Worm (Caenorhabditis elegans) whole organism, mixed stage, embryonic: ENCODE measurements around the gene pbs-6.

Experiments used
- M03D4.4 ChIP-seq: sonication (generic microtip); optimal IDR thresholded peaks from 2 replicates; lab custom pipeline; 2017; ENCODE audit warnings: mild to moderate bottlenecking, missing genetic modification characterization, missing compliant biosample characterization
- bed-3 ChIP-seq: fragments of 200-800 bp; sonication (Bioruptor generic); optimal IDR thresholded peaks from 3 replicates; lab custom pipeline; 2018; ENCODE audit warnings: mild to moderate bottlenecking, missing genetic modification characterization, moderate library complexity, missing compliant biosample characterization
- blmp-1 ChIP-seq: fragments of 150-350 bp; optimal IDR thresholded peaks from 2 replicates; lab custom pipeline; 2014; ENCODE audit warnings: missing biosample characterization, missing genetic modification characterization
- ceh-43 ChIP-seq: fragments of 200-800 bp; sonication (Bioruptor generic); optimal IDR thresholded peaks from 2 replicates; lab custom pipeline; 2018; ENCODE audit warnings: mild to moderate bottlenecking, missing genetic modification characterization, moderate library complexity, missing compliant biosample characterization
- ceh-83 ChIP-seq: fragments of 200-800 bp; sonication (Bioruptor generic); optimal IDR thresholded peaks from 2 replicates; lab custom pipeline; 2018; ENCODE audit warnings: mild to moderate bottlenecking, missing genetic modification characterization, missing compliant biosample characterization
- ces-1 ChIP-seq: fragments of 150-350 bp; optimal IDR thresholded peaks from 2 replicates; lab custom pipeline; 2014; ENCODE audit warnings: missing biosample characterization, missing genetic modification reagents, missing genetic modification characterization
- cnd-1 ChIP-seq: fragments of 200-800 bp; sonication (Bioruptor generic); optimal IDR thresholded peaks from 2 replicates; lab custom pipeline; 2018; ENCODE audit warnings: mild to moderate bottlenecking, missing genetic modification characterization, missing compliant biosample characterization
- drap-1 ChIP-seq: fragments of 200-800 bp; sonication (Bioruptor generic); optimal IDR thresholded peaks from 3 replicates; lab custom pipeline; 2018; ENCODE audit warnings: mild to moderate bottlenecking, missing genetic modification characterization, missing compliant biosample characterization
- elt-1 ChIP-seq: sonication (generic microtip); optimal IDR thresholded peaks from 2 replicates; lab custom pipeline; 2017; ENCODE audit warnings: missing genetic modification characterization, mild to moderate bottlenecking, missing compliant biosample characterization, antibody characterized with exemption, moderate library complexity, borderline replicate concordance; ENCODE audit not compliant: insufficient read depth
- elt-3 ChIP-seq: fragments of 150-350 bp; optimal IDR thresholded peaks from 2 replicates; lab custom pipeline; 2014; ENCODE audit warnings: missing biosample characterization, missing genetic modification characterization
- flh-1 ChIP-seq: fragments of 200-800 bp; sonication (Bioruptor generic); optimal IDR thresholded peaks from 2 replicates; lab custom pipeline; 2018; ENCODE audit warnings: mild to moderate bottlenecking, missing genetic modification characterization, moderate library complexity, missing compliant biosample characterization
- ham-2 ChIP-seq: fragments of 200-800 bp; sonication (Bioruptor generic); optimal IDR thresholded peaks from 2 replicates; lab custom pipeline; 2018; ENCODE audit warnings: mild to moderate bottlenecking, missing genetic modification characterization, missing compliant biosample characterization
- hlh-1 ChIP-seq: fragments of 150-350 bp; optimal IDR thresholded peaks from 2 replicates; lab custom pipeline; 2014; ENCODE audit warnings: missing biosample characterization, missing genetic modification reagents, missing genetic modification characterization
- lin-13 ChIP-seq: fragments of 150-350 bp; optimal IDR thresholded peaks from 2 replicates; lab custom pipeline; 2014; ENCODE audit warnings: missing biosample characterization, missing genetic modification characterization
- lsy-2 ChIP-seq: fragments of 150-350 bp; optimal IDR thresholded peaks from 2 replicates; lab custom pipeline; 2014; ENCODE audit warnings: missing biosample characterization, missing genetic modification characterization
- mab-5 ChIP-seq: fragments of 150-350 bp; optimal IDR thresholded peaks from 2 replicates; lab custom pipeline; 2014; ENCODE audit warnings: missing biosample characterization, missing genetic modification characterization
- nhr-2 ChIP-seq: fragments of 150-350 bp; optimal IDR thresholded peaks from 2 replicates; lab custom pipeline; 2014; ENCODE audit warnings: missing biosample characterization, missing genetic modification characterization
- nhr-237 ChIP-seq: fragments of 150-350 bp; optimal IDR thresholded peaks from 2 replicates; lab custom pipeline; 2014; ENCODE audit warnings: missing biosample characterization, missing genetic modification characterization
- nhr-28 ChIP-seq: fragments of 150-350 bp; optimal IDR thresholded peaks from 2 replicates; lab custom pipeline; 2014; ENCODE audit warnings: missing biosample characterization, missing genetic modification characterization
- pha-4 ChIP-seq: fragments of 150-350 bp; optimal IDR thresholded peaks from 2 replicates; lab custom pipeline; 2018; ENCODE audit warnings: missing biosample characterization, missing genetic modification reagents, missing genetic modification characterization
- sptf-1 ChIP-seq: sonication (generic microtip); optimal IDR thresholded peaks from 2 replicates; lab custom pipeline; 2017; ENCODE audit warnings: mild to moderate bottlenecking, missing genetic modification characterization, moderate library complexity, missing compliant biosample characterization
- tbx-8 ChIP-seq: fragments of 200-800 bp; sonication (Bioruptor generic); optimal IDR thresholded peaks from 2 replicates; lab custom pipeline; 2018; ENCODE audit warnings: mild to moderate bottlenecking, missing genetic modification characterization, moderate library complexity, missing compliant biosample characterization
- unc-120 ChIP-seq: sonication (generic microtip); optimal IDR thresholded peaks from 2 replicates; lab custom pipeline; 2017; ENCODE audit warnings: missing genetic modification characterization, missing compliant biosample characterization; ENCODE audit not compliant: poor library complexity, severe bottlenecking
- unc-39 ChIP-seq: fragments of 150-350 bp; optimal IDR thresholded peaks from 2 replicates; lab custom pipeline; 2014; ENCODE audit warnings: missing biosample characterization, missing genetic modification characterization
- unc-62 ChIP-seq: fragments of 150-350 bp; optimal IDR thresholded peaks from 2 replicates; lab custom pipeline; 2014; ENCODE audit warnings: missing biosample characterization, missing genetic modification reagents, missing genetic modification characterization
- zip-8 ChIP-seq: fragments of 150-350 bp; optimal IDR thresholded peaks from 2 replicates; lab custom pipeline; 2014; ENCODE audit warnings: missing biosample characterization, missing genetic modification characterization
- ztf-11 ChIP-seq: fragments of 150-350 bp; optimal IDR thresholded peaks from 2 replicates; lab custom pipeline; 2014; ENCODE audit warnings: missing biosample characterization, missing genetic modification characterization

pbs-6 gene

DNA sequence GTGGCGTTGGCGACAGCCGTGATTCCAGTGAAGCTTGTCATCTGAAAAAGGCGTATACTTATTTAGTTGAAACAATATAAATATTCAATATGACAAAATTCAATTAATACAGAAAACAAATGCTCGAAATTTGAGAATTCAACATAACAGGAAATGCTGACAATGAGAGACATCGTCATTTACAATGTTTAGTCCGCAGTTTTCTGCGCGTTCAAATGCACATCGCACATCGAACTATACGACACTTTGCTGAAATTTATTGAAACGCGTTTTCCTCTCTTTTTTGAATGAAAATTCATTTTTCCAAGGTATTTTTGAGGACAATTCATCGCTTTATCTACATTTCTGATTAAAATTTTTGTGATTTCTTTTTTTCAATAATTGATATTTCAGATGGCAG lies at the start of gene pbs-6, which contains the start of gene cids-1:
Gene pbs-6, minus strand, starts transcription at position 41 of the 400 bp plus-strand sequence.
Gene cids-1, plus strand, starts transcription at position 394 of the 400 bp plus-strand sequence.
- TF ChIP-seq ces-1 (GFP tag; lab: Kevin White, UChicago) (no peak), ham-2 (GFP tag; lab: Kevin White, UChicago) (no peak), lsy-2 (tag; lab: Kevin White, UChicago) (peak; percentile 6), hlh-1 (tag; lab: Kevin White, UChicago) (peak; percentile 6)
- TF ChIP-seq, all 35 proteins: peak for 2

- TF ChIP-seq blmp-1 (tag; lab: Kevin White, UChicago) = peak; percentile 44
- TF ChIP-seq lsy-2 (tag; lab: Kevin White, UChicago) = no peak
- no peak for TF ChIP-seq nhr-2 (tag; lab: Kevin White, UChicago)
- no peak for TF ChIP-seq ceh-83 (GFP tag; lab: Kevin White, UChicago)
- no peak for TF ChIP-seq elt-1
- no peak for TF ChIP-seq elt-3 (tag; lab: Kevin White, UChicago)
- TF ChIP-seq ztf-11 (tag; lab: Kevin White, UChicago) = no peak
- peak; percentile 77 for TF ChIP-seq unc-62 (GFP tag; lab: Kevin White, UChicago)
- no peak for TF ChIP-seq nhr-237
- TF ChIP-seq zip-8 (tag; lab: Kevin White, UChicago) = peak; percentile 13
- TF ChIP-seq bed-3 (GFP tag; lab: Kevin White, UChicago) = no peak
- no peak for TF ChIP-seq pha-4 (tag; lab: Kevin White, UChicago)
- TF ChIP-seq ceh-43 (GFP tag; lab: Kevin White, UChicago) = no peak
- TF ChIP-seq drap-1 (GFP tag; lab: Kevin White, UChicago) = no peak
- no peak for TF ChIP-seq M03D4.4 (tag; lab: Kevin White, UChicago)
- TF ChIP-seq unc-39 (tag; lab: Kevin White, UChicago) = no peak
These were observed 49.4 kb upstream of the pbs-6 start for ce11 chrIII:8293260-8293659.

- peak; percentile 22 for TF ChIP-seq elt-3 (tag; lab: Kevin White, UChicago)
- TF ChIP-seq nhr-2 (tag; lab: Kevin White, UChicago) = no peak
- TF ChIP-seq M03D4.4 (tag; lab: Kevin White, UChicago) = no peak
- TF ChIP-seq nhr-28 = no peak
- peak; percentile 11 for TF ChIP-seq unc-62 (GFP tag; lab: Kevin White, UChicago)
- TF ChIP-seq elt-1 = peak; percentile 11
- no peak for TF ChIP-seq cnd-1 (tag; lab: Kevin White, UChicago)
- no peak for TF ChIP-seq drap-1 (GFP tag; lab: Kevin White, UChicago)
- TF ChIP-seq mab-5 = no peak
- TF ChIP-seq lsy-2 (tag; lab: Kevin White, UChicago) = no peak
These were observed 47.6 kb upstream of the pbs-6 start for ce11 chrIII:8291268-8292032.

DNA sequence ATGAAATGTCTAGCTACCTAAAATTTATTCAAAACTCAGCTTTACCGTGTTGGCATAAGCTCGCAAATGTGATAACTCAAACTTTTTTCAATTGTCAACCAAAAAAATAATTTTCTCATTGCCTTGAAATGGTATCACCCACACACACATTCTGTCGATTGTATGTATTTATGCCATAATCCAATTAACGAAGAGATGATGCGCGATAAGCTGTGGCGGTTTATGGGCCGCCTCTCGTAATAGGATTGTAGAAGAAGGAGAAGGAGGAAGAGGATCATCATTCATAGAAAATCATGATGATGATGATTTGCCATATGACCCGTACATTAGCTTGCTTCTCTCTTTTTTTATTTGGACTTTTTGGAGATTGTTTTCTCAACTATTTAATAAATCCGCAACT lies 45.3 kb upstream of the pbs-6 start:
- TF ChIP-seq zip-8 (tag; lab: Kevin White, UChicago) (no peak), elt-1 (peak; percentile 43), ces-1 (GFP tag; lab: Kevin White, UChicago) (peak; percentile 95)

DNA sequence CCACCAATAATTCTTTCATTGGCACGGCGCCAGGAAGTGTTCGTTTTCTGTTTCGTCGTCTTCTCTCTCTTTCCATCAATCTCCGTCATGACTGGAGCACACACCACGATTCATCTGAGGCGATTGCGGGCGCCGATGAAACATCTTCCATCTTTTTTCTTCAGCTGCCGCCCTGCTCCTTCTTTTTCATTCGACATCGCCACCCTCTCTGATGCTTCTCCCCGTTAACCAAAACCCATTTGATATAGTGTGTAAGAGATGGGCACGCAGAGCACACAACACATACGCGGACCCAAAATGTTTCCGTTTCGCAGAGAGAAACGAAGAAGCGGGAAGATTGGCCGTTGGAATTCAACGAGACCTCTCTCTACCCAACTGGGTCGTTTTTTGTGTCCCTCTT lies 43.6 kb upstream of the pbs-6 start:
- peak; percentile 66 for TF ChIP-seq unc-120 (tag; lab: Kevin White, UChicago)
- TF ChIP-seq sptf-1 = peak; percentile 27
- TF ChIP-seq lin-13 (tag; lab: Kevin White, UChicago) = no peak
- no peak for TF ChIP-seq ham-2 (GFP tag; lab: Kevin White, UChicago)
- TF ChIP-seq pha-4 (tag; lab: Kevin White, UChicago) = no peak

DNA sequence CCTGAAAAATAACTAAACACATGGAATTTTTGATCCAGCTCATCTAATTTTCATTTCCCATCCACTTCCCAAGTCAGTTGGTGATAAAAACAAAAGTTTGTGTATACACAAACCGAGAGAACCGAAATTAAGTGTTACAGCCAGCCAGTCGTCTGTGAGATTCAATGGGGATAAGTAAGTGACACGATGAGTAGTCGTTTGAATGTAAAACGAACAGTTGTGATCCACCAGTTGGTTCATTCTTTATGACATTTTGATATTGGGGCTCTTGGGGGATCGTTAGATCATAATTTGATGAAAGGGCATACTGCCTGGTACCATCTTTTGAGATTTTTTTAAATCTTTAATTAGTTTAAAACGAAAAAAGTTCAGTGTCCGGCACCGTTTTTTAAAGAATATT lies 42.9 kb upstream of the pbs-6 start:
- TF ChIP-seq elt-3 (tag; lab: Kevin White, UChicago) = no peak
- TF ChIP-seq flh-1 (GFP tag; lab: Kevin White, UChicago) = no peak
- peak; percentile 91 for TF ChIP-seq hlh-1 (tag; lab: Kevin White, UChicago)
- TF ChIP-seq tbx-8 (GFP tag; lab: Kevin White, UChicago) = no peak
- TF ChIP-seq drap-1 (GFP tag; lab: Kevin White, UChicago) = no peak
- TF ChIP-seq zip-8 (tag; lab: Kevin White, UChicago) = no peak
